Worm (Caenorhabditis elegans): ENCODE data around the gene daf-37.

ce11 chrII:6235432-6236092 is 27.5 kb upstream of the daf-37 start, which contains the start of gene T24H7.9:
- TF ChIP-seq nhr-237 (tag; optimal IDR thresholded peaks at IDR 0.05) (no peak), ztf-11 (tag; optimal IDR thresholded peaks at IDR 0.05) (no peak), skn-1 (tag; optimal IDR thresholded peaks at IDR 0.05) (no peak)

Data from whole organism, L1 larva.